Fruit fly (Drosophila melanogaster): Measurements from ENCODE around the gene CG3071.

CG3071 gene

dm6 chrX:2294474-2295434 is 32.1 kb downstream of the CG3071 start (continued):
- TF ChIP-seq N (GFP tag; optimal IDR thresholded peaks at IDR 0.05): no peak
- peak; percentile 38 for TF ChIP-seq HLH106 (tag; optimal IDR thresholded peaks at IDR 0.05)
- TF ChIP-seq brk (GFP tag; optimal IDR thresholded peaks at IDR 0.05): no peak
- TF ChIP-seq pan (optimal IDR thresholded peaks at IDR 0.05): no peak
- TF ChIP-seq Hnf4 (GFP tag; optimal IDR thresholded peaks at IDR 0.05): peak; percentile 30
- no peak for TF ChIP-seq Sp1 (GFP tag; optimal IDR thresholded peaks at IDR 0.05)
- peak; percentile 37 for TF ChIP-seq psq (GFP tag; optimal IDR thresholded peaks at IDR 0.05)
- TF ChIP-seq sage (GFP tag; optimal IDR thresholded peaks at IDR 0.05): no peak
- TF ChIP-seq CG9705 (GFP tag; optimal IDR thresholded peaks at IDR 0.05): no peak
- TF ChIP-seq CG32264 (GFP tag; optimal IDR thresholded peaks at IDR 0.05): no peak

dm6 chrX:2295435-2296229 is 33.0 kb downstream of the CG3071 start, which contains the start of gene Raf:
Gene Raf (plus strand): TSS chrX:2295466.
- TF ChIP-seq dsf (GFP tag; optimal IDR thresholded peaks at IDR 0.05; ENCODE audit: borderline replicate concordance) (no peak), Vsx2 (GFP tag; optimal IDR thresholded peaks at IDR 0.05; ENCODE audit: partially characterized antibody) (no peak), tai (GFP tag; optimal IDR thresholded peaks at IDR 0.05) (no peak), brk (GFP tag; optimal IDR thresholded peaks at IDR 0.05) (no peak), br (GFP tag; optimal IDR thresholded peaks at IDR 0.05) (no peak), Jra (GFP tag; optimal IDR thresholded peaks at IDR 0.05) (no peak), OdsH (GFP tag; optimal IDR thresholded peaks at IDR 0.05) (no peak), woc (GFP tag; optimal IDR thresholded peaks at IDR 0.05) (no peak), lola (GFP tag; optimal IDR thresholded peaks at IDR 0.05) (no peak), h (GFP tag; optimal IDR thresholded peaks at IDR 0.05) (no peak), rgr (GFP tag; optimal IDR thresholded peaks at IDR 0.05) (no peak), Mio (GFP tag; optimal IDR thresholded peaks at IDR 0.05) (no peak), Hr78 (GFP tag; optimal IDR thresholded peaks at IDR 0.05) (no peak), Dfd (GFP tag; optimal IDR thresholded peaks at IDR 0.05) (no peak), psq (GFP tag; optimal IDR thresholded peaks at IDR 0.05) (no peak), CG32264 (GFP tag; optimal IDR thresholded peaks at IDR 0.05) (no peak), pan (optimal IDR thresholded peaks at IDR 0.05) (no peak), CrebA (GFP tag; optimal IDR thresholded peaks at IDR 0.05; ENCODE audit: borderline replicate concordance) (peak; percentile 0), Rel (GFP tag; optimal IDR thresholded peaks at IDR 0.05) (no peak), Rel (tag; optimal IDR thresholded peaks at IDR 0.05) (peak; percentile 30), Sp1 (GFP tag; optimal IDR thresholded peaks at IDR 0.05) (peak; percentile 25), dl (GFP tag; optimal IDR thresholded peaks at IDR 0.05; ENCODE audit: insufficient read depth in 1 of 2, partially characterized antibody in 2 of 2) (peak; percentile 67 to 91), usp (GFP tag; optimal IDR thresholded peaks at IDR 0.05) (no peak), Hnf4 (GFP tag; optimal IDR thresholded peaks at IDR 0.05) (peak; percentile 58), sv (GFP tag; optimal IDR thresholded peaks at IDR 0.05) (no peak), sage (GFP tag; optimal IDR thresholded peaks at IDR 0.05) (no peak), jim (GFP tag; optimal IDR thresholded peaks at IDR 0.05) (peak; percentile 68), Hr83 (GFP tag; optimal IDR thresholded peaks at IDR 0.05; ENCODE audit: poor library complexity, severe bottlenecking) (no peak), GATAd (GFP tag; optimal IDR thresholded peaks at IDR 0.05) (no peak), foxo (GFP tag; optimal IDR thresholded peaks at IDR 0.05) (no peak), CG9705 (GFP tag; optimal IDR thresholded peaks at IDR 0.05) (no peak), HLH106 (tag; optimal IDR thresholded peaks at IDR 0.05) (no peak), dmrt93B (GFP tag; optimal IDR thresholded peaks at IDR 0.05) (no peak), Abd-B (GFP tag; optimal IDR thresholded peaks at IDR 0.05) (no peak), Dif (GFP tag; optimal IDR thresholded peaks at IDR 0.05; ENCODE audit: partially characterized antibody) (peak; percentile 91), N (GFP tag; optimal IDR thresholded peaks at IDR 0.05) (no peak), Myc (optimal IDR thresholded peaks at IDR 0.05) (no peak), ey (GFP tag; optimal IDR thresholded peaks at IDR 0.05) (no peak), fru (GFP tag; optimal IDR thresholded peaks at IDR 0.05) (no peak)
